Fruit fly (Drosophila melanogaster) whole organism, wandering third instar larva: ENCODE measurements around the gene CG34165.

ENCODE experiments used
- Abd-B ChIP-seq: fragments of >200 bp; optimal IDR thresholded peaks from 2 replicates; lab custom pipeline; 2017; ENCODE audit warnings: missing biosample characterization, missing genetic modification characterization
- CG32264 ChIP-seq: fragments of 200-800 bp; sonication (Bioruptor generic); optimal IDR thresholded peaks from 2 replicates; lab custom pipeline; 2016; ENCODE audit warnings: missing biosample characterization, missing genetic modification characterization
- CG9705 ChIP-seq: fragments of 200-800 bp; sonication (Bioruptor generic); optimal IDR thresholded peaks from 2 replicates; lab custom pipeline; 2018; ENCODE audit warnings: missing biosample characterization, mild to moderate bottlenecking, missing genetic modification characterization
- CrebA ChIP-seq: fragments of 200-800 bp; sonication (Bioruptor generic); optimal IDR thresholded peaks from 2 replicates; lab custom pipeline; 2016; ENCODE audit warnings: missing biosample characterization, mild to moderate bottlenecking, missing genetic modification characterization, borderline replicate concordance
- Dfd ChIP-seq: fragments of >200 bp; optimal IDR thresholded peaks from 2 replicates; lab custom pipeline; 2017; ENCODE audit warnings: missing biosample characterization, missing genetic modification characterization
- Dif ChIP-seq: fragments of 200-275, 200-300 bp; sonication (Bioruptor generic); optimal IDR thresholded peaks from 2 replicates; lab custom pipeline; 2018; ENCODE audit warnings: missing biosample characterization, missing genetic modification characterization; ENCODE audit not compliant: partially characterized antibody
- HLH106 ChIP-seq: fragments of 200-800 bp; optimal IDR thresholded peaks from 3 replicates; lab custom pipeline; 2019; ENCODE audit warnings: missing biosample characterization, mild to moderate bottlenecking, missing genetic modification characterization, moderate library complexity
- Hnf4 ChIP-seq: fragments of 200-800 bp; sonication (Bioruptor generic); optimal IDR thresholded peaks from 2 replicates; lab custom pipeline; 2016; ENCODE audit warnings: missing biosample characterization, mild to moderate bottlenecking, missing genetic modification characterization
- Hr78 ChIP-seq: fragments of >200 bp; optimal IDR thresholded peaks from 2 replicates; lab custom pipeline; 2017; ENCODE audit warnings: missing biosample characterization, missing genetic modification characterization
- Hr83 ChIP-seq: fragments of 200-300 bp; sonication (Bioruptor generic); optimal IDR thresholded peaks from 2 replicates; lab custom pipeline; 2016; ENCODE audit warnings: missing biosample characterization, mild to moderate bottlenecking, missing genetic modification characterization, moderate library complexity; ENCODE audit not compliant: poor library complexity, severe bottlenecking
- Jra ChIP-seq: sonication (Bioruptor generic); optimal IDR thresholded peaks from 2 replicates; lab custom pipeline; 2016; ENCODE audit warnings: missing biosample characterization, missing genetic modification characterization
- Mio ChIP-seq: sonication (Bioruptor generic); optimal IDR thresholded peaks from 2 replicates; lab custom pipeline; 2016; ENCODE audit warnings: missing biosample characterization, missing genetic modification characterization
- Myc ChIP-seq: fragments of >200 bp; optimal IDR thresholded peaks from 2 replicates; lab custom pipeline; 2017
- N ChIP-seq: fragments of >200 bp; optimal IDR thresholded peaks from 2 replicates; lab custom pipeline; 2018; ENCODE audit warnings: missing biosample characterization, missing external identifiers, missing genetic modification characterization
- OdsH ChIP-seq: fragments of 200-800 bp; sonication (Bioruptor generic); optimal IDR thresholded peaks from 2 replicates; lab custom pipeline; 2016; ENCODE audit warnings: missing biosample characterization, mild to moderate bottlenecking, missing genetic modification characterization
- Rel ChIP-seq, 2 experiments: fragments of 200-800 bp; sonication (Bioruptor generic) in 1 of 2; optimal IDR thresholded peaks; 2 replicates in 1 of 2; 3 replicates in 1 of 2; lab custom pipeline; 2016 to 2019; ENCODE audit warnings: mild to moderate bottlenecking in 2 of 2, missing biosample characterization in 2 of 2, missing genetic modification characterization in 2 of 2, moderate library complexity in 1 of 2
- Sp1 ChIP-seq: fragments of 200-800 bp; sonication (Bioruptor generic); optimal IDR thresholded peaks from 3 replicates; lab custom pipeline; 2019; ENCODE audit warnings: missing biosample characterization, mild to moderate bottlenecking, missing genetic modification characterization, moderate library complexity
- Vsx2 ChIP-seq: fragments of 200-300, 225-300 bp; sonication (Bioruptor generic); optimal IDR thresholded peaks from 2 replicates; lab custom pipeline; 2018; ENCODE audit warnings: missing biosample characterization, missing genetic modification characterization; ENCODE audit not compliant: partially characterized antibody
- br ChIP-seq: fragments of 200-800 bp; sonication (Bioruptor generic); optimal IDR thresholded peaks from 2 replicates; lab custom pipeline; 2016; ENCODE audit warnings: missing biosample characterization, missing genetic modification characterization
- brk ChIP-seq: fragments of 200-800 bp; sonication (Bioruptor generic); optimal IDR thresholded peaks from 2 replicates; lab custom pipeline; 2016; ENCODE audit warnings: missing biosample characterization, mild to moderate bottlenecking, missing genetic modification characterization
- dl ChIP-seq, 2 experiments: fragments of 175-275, 200-275 bp in 1 of 2; fragments of 200-275 bp in 1 of 2; sonication (Bioruptor generic); optimal IDR thresholded peaks; lab custom pipeline; 2018; ENCODE audit warnings: mild to moderate bottlenecking in 2 of 2, missing biosample characterization in 2 of 2, missing genetic modification characterization in 2 of 2, moderate library complexity in 2 of 2; ENCODE audit not compliant: partially characterized antibody in 2 of 2, insufficient read depth in 1 of 2
- dmrt93B ChIP-seq: fragments of 200-800 bp; sonication (Bioruptor generic); optimal IDR thresholded peaks from 2 replicates; lab custom pipeline; 2018; ENCODE audit warnings: missing biosample characterization, mild to moderate bottlenecking, missing genetic modification characterization
- dsf ChIP-seq: sonication (Bioruptor generic); optimal IDR thresholded peaks from 2 replicates; lab custom pipeline; 2016; ENCODE audit warnings: missing biosample characterization, missing genetic modification characterization, borderline replicate concordance
- ey ChIP-seq: fragments of 200-800 bp; sonication (Bioruptor generic); optimal IDR thresholded peaks from 2 replicates; lab custom pipeline; 2016; ENCODE audit warnings: missing biosample characterization, missing genetic modification characterization
- foxo ChIP-seq, 2 experiments: fragments of 200-800 bp; sonication (Bioruptor generic); optimal IDR thresholded peaks; 2 replicates in 1 of 2; 3 replicates in 1 of 2; lab custom pipeline; 2016 to 2017; ENCODE audit warnings: missing biosample characterization in 2 of 2, missing genetic modification characterization in 2 of 2
- fru ChIP-seq: fragments of 200-800 bp; sonication (Bioruptor generic); optimal IDR thresholded peaks from 3 replicates; lab custom pipeline; 2016; ENCODE audit warnings: missing biosample characterization, mild to moderate bottlenecking, missing genetic modification characterization
- h ChIP-seq: fragments of 200-800 bp; sonication (Bioruptor generic); optimal IDR thresholded peaks from 3 replicates; lab custom pipeline; 2016; ENCODE audit warnings: missing biosample characterization, mild to moderate bottlenecking, missing genetic modification characterization
- jim ChIP-seq: fragments of 175-275, 200-325 bp; sonication (Bioruptor generic); optimal IDR thresholded peaks from 2 replicates; lab custom pipeline; 2016; ENCODE audit warnings: missing biosample characterization, mild to moderate bottlenecking, missing genetic modification characterization
- lola ChIP-seq: fragments of >200 bp; optimal IDR thresholded peaks from 2 replicates; lab custom pipeline; 2017; ENCODE audit warnings: missing biosample characterization, missing genetic modification characterization
- pan ChIP-seq: fragments of >200 bp; optimal IDR thresholded peaks from 2 replicates; lab custom pipeline; 2017
- psq ChIP-seq: fragments of 200-800 bp; sonication (Bioruptor generic); optimal IDR thresholded peaks from 3 replicates; lab custom pipeline; 2017; ENCODE audit warnings: missing biosample characterization, mild to moderate bottlenecking, missing genetic modification characterization, moderate library complexity
- rgr ChIP-seq: fragments of 200-800 bp; sonication (Bioruptor generic); optimal IDR thresholded peaks from 3 replicates; lab custom pipeline; 2016; ENCODE audit warnings: missing biosample characterization, mild to moderate bottlenecking, missing genetic modification characterization
- sage ChIP-seq: fragments of 200-800 bp; sonication (Bioruptor generic); optimal IDR thresholded peaks from 2 replicates; lab custom pipeline; 2016; ENCODE audit warnings: missing biosample characterization, mild to moderate bottlenecking, missing genetic modification characterization
- sv ChIP-seq: fragments of 200-800 bp; sonication (Bioruptor generic); optimal IDR thresholded peaks from 3 replicates; lab custom pipeline; 2016; ENCODE audit warnings: missing biosample characterization, missing genetic modification characterization
- tai ChIP-seq: sonication (Bioruptor generic); optimal IDR thresholded peaks from 2 replicates; lab custom pipeline; 2016; ENCODE audit warnings: missing biosample characterization, missing genetic modification characterization
- usp ChIP-seq: fragments of >200 bp; optimal IDR thresholded peaks from 2 replicates; lab custom pipeline; 2017; ENCODE audit warnings: missing biosample characterization, missing genetic modification characterization
- woc ChIP-seq: sonication (Bioruptor generic); optimal IDR thresholded peaks from 2 replicates; lab custom pipeline; 2016; ENCODE audit warnings: missing biosample characterization, mild to moderate bottlenecking, missing genetic modification characterization

CG34165 gene

DNA sequence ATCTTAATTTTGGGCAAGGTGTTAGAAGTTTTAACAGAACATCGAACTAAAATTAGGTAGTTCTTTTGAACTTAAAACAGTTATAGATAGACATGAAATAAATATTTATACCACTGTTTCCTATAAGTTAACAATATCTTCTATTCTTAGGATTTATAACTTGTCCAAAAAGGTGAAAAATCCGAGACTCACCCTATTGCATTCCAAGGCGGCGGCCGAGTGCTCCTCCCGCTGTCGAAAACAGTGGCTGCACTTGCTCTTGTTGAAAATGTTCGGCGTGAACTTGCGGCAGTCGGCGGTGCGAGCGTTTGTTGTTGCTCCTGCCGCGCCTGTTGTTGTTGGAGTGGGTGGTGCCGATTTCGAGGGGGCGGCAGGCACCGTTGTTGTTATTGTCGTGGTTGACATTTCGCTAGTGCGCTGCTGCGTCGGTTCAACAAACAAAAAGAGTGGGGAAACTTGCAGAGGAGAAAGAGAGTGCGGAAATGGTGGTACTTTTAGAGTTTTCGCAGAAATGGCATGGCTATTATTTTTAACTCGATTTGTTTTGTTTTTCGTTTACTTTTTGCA, 25.2 kb upstream of the CG34165 start:
- no peak for TF ChIP-seq CG32264 (GFP tag; lab: Kevin White, UChicago)
- no peak for TF ChIP-seq CG9705
- no peak for TF ChIP-seq dmrt93B (GFP tag; lab: Kevin White, UChicago)
- no peak for TF ChIP-seq Mio (GFP tag; lab: Kevin White, UChicago)
- no peak for TF ChIP-seq Hr78 (GFP tag; lab: Kevin White, UChicago)
- TF ChIP-seq Jra (GFP tag; lab: Kevin White, UChicago), result no peak
- TF ChIP-seq Sp1, result no peak
- TF ChIP-seq Hr83 (GFP tag; lab: Kevin White, UChicago), result no peak
- TF ChIP-seq brk (GFP tag; lab: Kevin White, UChicago), result no peak
- TF ChIP-seq HLH106 (tag; lab: Kevin White, UChicago), result no peak

DNA sequence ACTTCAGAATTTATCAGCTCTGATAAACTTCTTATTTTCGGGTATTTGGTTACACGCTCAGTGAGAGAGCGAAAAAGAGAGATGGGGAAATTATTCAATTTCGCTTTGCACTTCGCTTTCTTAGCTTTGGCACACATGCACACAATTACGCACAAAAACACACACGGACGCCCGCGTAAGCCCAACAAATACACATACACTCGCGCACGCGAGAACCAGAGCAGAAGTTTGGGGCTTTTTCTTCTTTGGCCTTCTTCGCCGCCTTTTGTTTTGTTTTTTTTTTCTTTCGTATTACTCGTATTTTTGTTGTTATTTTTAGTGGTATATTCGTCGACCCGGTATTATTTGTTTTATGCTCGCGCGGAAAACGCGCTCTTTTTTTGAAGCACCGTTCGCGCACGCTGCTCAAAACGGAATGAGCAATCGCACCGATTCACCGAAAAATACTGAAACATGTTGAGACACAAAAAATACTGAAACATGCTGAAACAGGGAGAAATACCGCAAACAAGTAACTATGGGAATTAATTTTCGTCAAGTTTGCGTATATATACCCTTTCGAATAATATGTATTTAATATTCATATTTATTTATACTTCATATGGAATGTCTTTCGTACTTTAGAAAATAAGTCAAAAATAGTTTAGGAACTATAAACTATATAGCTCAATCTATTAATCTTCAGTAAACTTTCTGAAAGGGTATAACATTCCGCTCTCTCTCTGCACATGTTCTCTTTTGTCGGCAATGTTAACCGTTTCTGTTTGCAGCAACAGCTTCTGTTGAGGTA, 24.4 kb upstream of the CG34165 start, which contains the start of gene osp:
Gene osp, minus strand, starts transcription at position 419 of the 790 bp plus-strand sequence.
- TF ChIP-seq rgr (peak; percentile 98), usp (GFP tag; lab: Kevin White, UChicago) (no peak), Rel (GFP tag; optimal IDR thresholded peaks at IDR 0.05; lab: Kevin White, UChicago) (peak; percentile 87), Rel (tag; optimal IDR thresholded peaks at IDR 0.05; lab: Kevin White, UChicago) (peak; percentile 88), lola (no peak), CG32264 (GFP tag; lab: Kevin White, UChicago) (peak; percentile 69), Mio (GFP tag; lab: Kevin White, UChicago) (peak; percentile 58), brk (GFP tag; lab: Kevin White, UChicago) (peak; percentile 96), Sp1 (peak; percentile 99), br (GFP tag; lab: Kevin White, UChicago) (peak; percentile 83), tai (GFP tag; lab: Kevin White, UChicago) (peak; percentile 45), foxo (GFP tag; optimal IDR thresholded peaks at IDR 0.05; lab: Kevin White, UChicago) (peak; percentile 32 to 97), h (GFP tag; lab: Kevin White, UChicago) (peak; percentile 96), dl (GFP tag; optimal IDR thresholded peaks at IDR 0.05; lab: Kevin White, UChicago; ENCODE audit: insufficient read depth in 1 of 2, partially characterized antibody in 2 of 2) (no peak), ey (GFP tag; lab: Kevin White, UChicago) (peak; percentile 87), Vsx2 (GFP tag; lab: Kevin White, UChicago) (peak; percentile 57), Jra (GFP tag; lab: Kevin White, UChicago) (peak; percentile 72), Hr83 (GFP tag; lab: Kevin White, UChicago) (peak; percentile 76), Hnf4 (peak; percentile 88), dsf (GFP tag; lab: Kevin White, UChicago) (peak; percentile 72), OdsH (GFP tag; lab: Kevin White, UChicago) (peak; percentile 97), N (GFP tag; lab: Kevin White, UChicago) (no peak), pan (lab: Kevin White, UChicago) (no peak), Abd-B (GFP tag; lab: Kevin White, UChicago) (no peak), Dfd (GFP tag; lab: Kevin White, UChicago) (peak; percentile 81), Myc (lab: Kevin White, UChicago) (no peak), sage (GFP tag; lab: Kevin White, UChicago) (peak; percentile 96), sv (GFP tag; lab: Kevin White, UChicago) (peak; percentile 96), CrebA (GFP tag; lab: Kevin White, UChicago) (peak; percentile 81), CG9705 (peak; percentile 93), Dif (GFP tag; lab: Kevin White, UChicago) (no peak), dmrt93B (GFP tag; lab: Kevin White, UChicago) (peak; percentile 94), woc (GFP tag; lab: Kevin White, UChicago) (peak; percentile 90), HLH106 (tag; lab: Kevin White, UChicago) (peak; percentile 99), jim (GFP tag; lab: Kevin White, UChicago) (peak; percentile 9), psq (peak; percentile 96), fru (GFP tag; lab: Kevin White, UChicago) (peak; percentile 94)
